Fruit fly (Drosophila melanogaster) ovary, adult (tissue): Measurements from ENCODE around the gene spel1.

Experiments
- CG17801 ChIP-seq: fragments of 200-800 bp; optimal IDR thresholded peaks from 2 replicates; lab custom pipeline; 2019; ENCODE audit warnings: missing biosample characterization, mild to moderate bottlenecking, missing genetic modification characterization, moderate library complexity; ENCODE audit not compliant: partially characterized antibody

Gene spel1

dm6 chr2L:14408383-14409004 lies 46.6 kb downstream of the spel1 start:
- TF ChIP-seq CG17801: no peak

- TF ChIP-seq CG17801: peak; percentile 70
Measured at dm6 chr2L:14409428-14409933, 47.6 kb downstream of the spel1 start, which contains the start of gene elB. TSS of gene elB (minus strand) at chr2L:14409549.

dm6 chr2L:14410331-14410730 lies 48.5 kb downstream of the spel1 start:
- no peak for TF ChIP-seq CG17801

- TF ChIP-seq CG17801: no peak
Measured at dm6 chr2L:14411102-14411501, 49.2 kb downstream of the spel1 start.

dm6 chr2L:14413408-14413807 lies 51.5 kb downstream of the spel1 start:
- no peak for TF ChIP-seq CG17801

dm6 chr2L:14414291-14414893 lies 52.5 kb downstream of the spel1 start:
- no peak for TF ChIP-seq CG17801
